Fruit fly (Drosophila melanogaster): ENCODE data around the gene Gr66a.

Gene Gr66a

dm6 chr3L:8308891-8309352, 2.1 kb upstream of the Gr66a start, which contains the start of gene BI-1 (continued):
- no peak; the same call in 1 of the 2 replicates for TF ChIP-seq Atf6 (GFP tag; IDR thresholded peaks at IDR 0.05)
- TF ChIP-seq D (optimal IDR thresholded peaks at IDR 0.05), result no peak
- TF ChIP-seq D (GFP tag; optimal IDR thresholded peaks at IDR 0.05), result peak; percentile 44
- peak; percentile 67 for TF ChIP-seq scrt (GFP tag; optimal IDR thresholded peaks at IDR 0.05)
- no peak for TF ChIP-seq CG8765 (GFP tag; IDR thresholded peaks at IDR 0.05)
- TF ChIP-seq Nf-YB (GFP tag; optimal IDR thresholded peaks at IDR 0.05), result peak; percentile 41
- no peak for TF ChIP-seq CG30431 (GFP tag; optimal IDR thresholded peaks at IDR 0.05)
- TF ChIP-seq pzg (GFP tag; optimal IDR thresholded peaks at IDR 0.05), result peak; percentile 59
- no peak for TF ChIP-seq lov (optimal IDR thresholded peaks at IDR 0.05)
- TF ChIP-seq lov (GFP tag; IDR thresholded peaks at IDR 0.05), result no peak
- TF ChIP-seq sisA (GFP tag; IDR thresholded peaks at IDR 0.05), result no peak
- peak; percentile 39 for TF ChIP-seq CG17359 (tag; optimal IDR thresholded peaks at IDR 0.05)
- TF ChIP-seq CG31365 (tag; optimal IDR thresholded peaks at IDR 0.05), result no peak
- no peak for TF ChIP-seq Lpt (GFP tag; optimal IDR thresholded peaks at IDR 0.05)
- peak; percentile 35 for TF ChIP-seq CG5245 (GFP tag; optimal IDR thresholded peaks at IDR 0.05)
- TF ChIP-seq ERR (GFP tag; optimal IDR thresholded peaks at IDR 0.05), result no peak
- no peak for TF ChIP-seq Dip2 (GFP tag; IDR thresholded peaks at IDR 0.05)
- peak; percentile 60 for TF ChIP-seq CG4404 (GFP tag; IDR thresholded peaks at IDR 0.05)
- TF ChIP-seq B-H1 (GFP tag; IDR thresholded peaks at IDR 0.05), result no peak
- no peak for TF ChIP-seq Trl (optimal IDR thresholded peaks at IDR 0.05)
- TF ChIP-seq Trl (GFP tag; optimal IDR thresholded peaks at IDR 0.05), result peak; percentile 63
- peak; percentile 94 for TF ChIP-seq row (GFP tag; IDR thresholded peaks at IDR 0.05)
- TF ChIP-seq knrl (GFP tag; IDR thresholded peaks at IDR 0.05; ENCODE audit: partially characterized antibody), result 0 out of 3 replicates have a peak, but pooled peaks have one; percentile 23
- no peak for TF ChIP-seq CG16813 (GFP tag; IDR thresholded peaks at IDR 0.05; ENCODE audit: partially characterized antibody)
- no peak for TF ChIP-seq pfk (GFP tag; optimal IDR thresholded peaks at IDR 0.05)
- peak; percentile 82 for TF ChIP-seq CG34376 (GFP tag; optimal IDR thresholded peaks at IDR 0.05)
- no peak for TF ChIP-seq crc (GFP tag; optimal IDR thresholded peaks at IDR 0.05)
- TF ChIP-seq HmgD (GFP tag; optimal IDR thresholded peaks at IDR 0.05), result no peak
- TF ChIP-seq gem (tag; optimal IDR thresholded peaks at IDR 0.05), result peak; percentile 75
- TF ChIP-seq CG4424 (GFP tag; optimal IDR thresholded peaks at IDR 0.05), result peak; percentile 73
- no peak for TF ChIP-seq CG34224 (GFP tag; IDR thresholded peaks at IDR 0.05; ENCODE audit: partially characterized antibody)
- TF ChIP-seq kni (GFP tag; optimal IDR thresholded peaks at IDR 0.05), result peak; percentile 83
- TF ChIP-seq CG1024 (GFP tag; IDR thresholded peaks at IDR 0.05), result no peak
- no peak for TF ChIP-seq Eip74EF (GFP tag; optimal IDR thresholded peaks at IDR 0.05)
- peak; percentile 84 for TF ChIP-seq CoRest (tag; optimal IDR thresholded peaks at IDR 0.05)
- TF ChIP-seq sug (tag; optimal IDR thresholded peaks at IDR 0.05), result peak; percentile 88
- peak; percentile 59 for TF ChIP-seq lilli (GFP tag; optimal IDR thresholded peaks at IDR 0.05)
- TF ChIP-seq trem (tag; optimal IDR thresholded peaks at IDR 0.05), result peak; percentile 42
- no peak for TF ChIP-seq esg (GFP tag; conservative IDR thresholded peaks at IDR 0.05)
- TF ChIP-seq ftz-f1 (GFP tag; optimal IDR thresholded peaks at IDR 0.05), result peak; percentile 18
- TF ChIP-seq Stat92E (GFP tag; optimal IDR thresholded peaks at IDR 0.05), result peak in 1 of 3 experiments; percentile 43
- TF ChIP-seq al (GFP tag; IDR thresholded peaks at IDR 0.05), result peak; percentile 53
- no peak for TF ChIP-seq tap (tag; optimal IDR thresholded peaks at IDR 0.05)
- TF ChIP-seq CG12236 (GFP tag; optimal IDR thresholded peaks at IDR 0.05), result no peak
- TF ChIP-seq wor (GFP tag; IDR thresholded peaks at IDR 0.05), result peak; percentile 18; the same call in 1 of the 2 replicates
- peak; percentile 32 for TF ChIP-seq Dip3 (GFP tag; optimal IDR thresholded peaks at IDR 0.05)
- TF ChIP-seq CG7372 (GFP tag; IDR thresholded peaks at IDR 0.05), result no peak
- peak; percentile 54 for TF ChIP-seq gro (GFP tag; optimal IDR thresholded peaks at IDR 0.05)
